Fruit fly (Drosophila melanogaster): ENCODE data around the gene Scp2.

The Scp2 gene

DNA sequence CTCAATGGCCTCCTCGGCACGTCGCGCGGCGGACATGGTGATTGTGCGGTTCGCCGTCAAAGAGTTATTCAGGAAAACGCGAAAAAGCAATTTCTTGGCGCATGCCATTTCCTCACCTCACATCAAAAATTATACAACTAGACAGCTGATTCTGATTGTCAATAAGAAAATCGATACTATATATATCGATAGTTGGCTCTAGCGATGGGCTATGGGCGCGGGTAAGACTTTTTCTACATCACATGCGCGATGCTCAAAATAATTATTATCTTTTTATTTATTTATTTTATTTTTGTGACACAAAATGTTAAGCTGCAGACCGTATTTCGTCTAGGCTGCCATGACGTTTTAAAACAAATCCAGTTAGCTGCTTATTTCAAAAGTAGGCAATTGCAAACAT is 30.8 kb upstream of the Scp2 start, which contains the start of gene CG10340 (continued):
- TF ChIP-seq ewg (GFP tag; optimal IDR thresholded peaks at IDR 0.05) = peak; percentile 91
- no peak for TF ChIP-seq dpn (GFP tag; optimal IDR thresholded peaks at IDR 0.05)
- no peak for TF ChIP-seq CG18476 (GFP tag; optimal IDR thresholded peaks at IDR 0.05)

- TF ChIP-seq ERR (GFP tag; optimal IDR thresholded peaks at IDR 0.05) (no peak), CG4282 (GFP tag; optimal IDR thresholded peaks at IDR 0.05) (no peak), Side (GFP tag; optimal IDR thresholded peaks at IDR 0.05) (no peak), Neu2 (GFP tag; optimal IDR thresholded peaks at IDR 0.05; ENCODE audit: borderline replicate concordance) (no peak), twi (tag; optimal IDR thresholded peaks at IDR 0.05) (no peak), H2.0 (GFP tag; IDR thresholded peaks at IDR 0.05) (no peak), Atf6 (GFP tag; IDR thresholded peaks at IDR 0.05) (no peak), en (GFP tag; optimal IDR thresholded peaks at IDR 0.05) (no peak), CG6272 (GFP tag; IDR thresholded peaks at IDR 0.05) (no peak), schlank (tag; optimal IDR thresholded peaks at IDR 0.05) (no peak), Adf1 (GFP tag; IDR thresholded peaks at IDR 0.05) (no peak), Bteb2 (GFP tag; optimal IDR thresholded peaks at IDR 0.05) (no peak), Ets97D (GFP tag; optimal IDR thresholded peaks at IDR 0.05) (no peak), Ada2b (GFP tag; IDR thresholded peaks at IDR 0.05) (no peak), Lhr (GFP tag; optimal IDR thresholded peaks at IDR 0.05) (no peak), CG6765 (GFP tag; optimal IDR thresholded peaks at IDR 0.05) (no peak), maf-S (GFP tag; optimal IDR thresholded peaks at IDR 0.05) (no peak), croc (GFP tag; conservative IDR thresholded peaks at IDR 0.05) (no peak)
Measured at dm6 chr3R:16613300-16613699, 29.8 kb upstream of the Scp2 start, which contains the start of gene CG12783. CG12783 (minus strand) TSS chr3R:16613400.

DNA sequence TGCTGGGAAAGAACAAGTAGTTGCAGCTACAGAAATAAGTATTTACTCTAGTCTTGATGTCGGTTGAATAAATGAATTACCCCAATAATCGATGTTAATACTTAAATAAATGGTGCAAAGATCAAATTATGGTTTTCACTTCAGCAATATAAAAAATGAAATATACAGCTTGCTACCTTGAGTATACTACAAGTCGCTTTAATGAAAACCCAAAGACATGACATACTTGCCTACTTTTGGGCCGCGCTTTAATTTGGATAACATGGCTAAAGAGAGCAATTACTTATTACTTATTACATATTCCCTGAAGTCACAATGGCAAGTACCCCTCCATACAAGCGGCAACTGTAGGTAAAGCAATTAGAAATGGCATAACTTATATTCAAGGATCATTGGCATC is 27.8 kb upstream of the Scp2 start:
- TF ChIP-seq CG2712 (tag; optimal IDR thresholded peaks at IDR 0.05) (peak; percentile 33), sima (GFP tag; optimal IDR thresholded peaks at IDR 0.05) (no peak)

DNA sequence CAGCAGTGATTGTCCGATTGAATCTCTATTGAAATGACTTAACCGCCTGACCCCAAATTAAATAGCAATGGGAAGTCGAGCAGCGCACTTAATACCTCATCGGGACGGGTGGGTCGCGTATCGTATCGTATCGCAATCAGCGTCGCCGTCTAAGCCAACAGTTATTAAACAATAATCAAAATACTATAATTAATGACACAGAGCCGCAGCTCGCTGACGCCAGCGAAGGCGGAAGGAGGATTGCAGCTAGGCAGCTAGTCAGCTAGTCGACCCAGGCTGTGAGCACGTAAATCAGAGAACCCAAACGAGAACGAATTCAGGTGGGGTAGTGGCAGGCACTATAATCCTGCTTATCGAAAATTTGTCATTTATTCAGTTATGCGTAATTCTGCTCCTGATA is 25.5 kb upstream of the Scp2 start, which contains the start of gene NPF:
TSS of gene NPF (plus strand) at position 301 of the 400 bp plus-strand sequence.
- TF ChIP-seq CG10267 (tag; optimal IDR thresholded peaks at IDR 0.05) = no peak
- no peak for TF ChIP-seq CG9727 (GFP tag; optimal IDR thresholded peaks at IDR 0.05)
- no peak for TF ChIP-seq CG7963 (GFP tag; IDR thresholded peaks at IDR 0.05; ENCODE audit: partially characterized antibody)
- TF ChIP-seq gem (tag; optimal IDR thresholded peaks at IDR 0.05) = no peak
- no peak for TF ChIP-seq CG8290 (GFP tag; optimal IDR thresholded peaks at IDR 0.05)
- TF ChIP-seq CG8290 (tag; optimal IDR thresholded peaks at IDR 0.05) = no peak

- TF ChIP-seq Spps (tag; optimal IDR thresholded peaks at IDR 0.05) (no peak), CG5180 (GFP tag; optimal IDR thresholded peaks at IDR 0.05) (no peak), CG1024 (GFP tag; IDR thresholded peaks at IDR 0.05) (no peak), Oli (tag; optimal IDR thresholded peaks at IDR 0.05) (no peak), CG12155 (GFP tag; optimal IDR thresholded peaks at IDR 0.05) (no peak), sisA (GFP tag; IDR thresholded peaks at IDR 0.05) (no peak), Pdp1 (GFP tag; optimal IDR thresholded peaks at IDR 0.05) (peak in 1 of 2 experiments; percentile 92), chn (GFP tag; optimal IDR thresholded peaks at IDR 0.05) (no peak), CG8290 (GFP tag; optimal IDR thresholded peaks at IDR 0.05) (no peak), CG8290 (tag; optimal IDR thresholded peaks at IDR 0.05) (no peak), scrt (GFP tag; optimal IDR thresholded peaks at IDR 0.05) (peak; percentile 75), run (tag; optimal IDR thresholded peaks at IDR 0.05) (no peak), CG10147 (GFP tag; optimal IDR thresholded peaks at IDR 0.05) (no peak)
Measured at dm6 chr3R:16605929-16606328, 22.5 kb upstream of the Scp2 start.
